Fruit fly (Drosophila melanogaster): ENCODE data around the gene Nt5a.
A peak's percentile ranks its signal among the peaks of the same experiment; 100 is the strongest.

Gene Nt5a

DNA sequence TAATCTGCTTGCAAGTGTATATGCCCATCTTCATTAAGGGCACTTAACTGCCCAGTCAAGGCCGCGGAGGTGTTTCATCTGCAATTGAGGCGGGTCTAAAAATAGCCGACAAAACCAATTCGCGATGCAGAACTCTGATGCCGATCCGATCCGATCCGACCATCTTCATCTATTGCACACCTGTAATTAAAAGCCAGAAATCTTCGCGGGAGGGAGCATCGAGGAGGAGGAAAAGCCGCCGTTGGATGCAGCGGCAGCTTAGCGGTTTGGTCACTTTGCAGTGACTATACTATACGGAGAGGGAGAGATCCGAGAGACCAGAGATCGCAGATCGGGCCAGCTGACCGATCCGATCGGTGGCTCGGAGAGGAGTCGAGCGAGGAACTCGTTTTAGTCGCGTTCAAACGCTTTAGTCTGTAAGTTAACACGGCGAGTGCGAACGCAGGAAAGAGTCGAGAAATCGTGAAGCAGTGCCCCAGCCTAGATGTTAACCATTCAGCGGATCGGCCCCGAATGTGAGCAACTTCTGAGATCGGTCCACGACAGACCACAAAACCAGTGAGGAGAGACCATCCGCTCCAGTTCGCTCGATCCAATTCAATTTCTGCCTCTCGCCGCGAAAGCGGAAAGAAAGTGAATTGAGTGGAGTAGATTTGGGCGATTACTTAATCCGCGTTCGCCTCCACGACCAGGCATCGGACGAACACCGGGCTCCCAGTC is 51.0 kb downstream of the Nt5a start, which contains the start of gene tfc (continued):
- TF ChIP-seq Deaf1 (tag; optimal IDR thresholded peaks at IDR 0.05) (peak; percentile 90), CG10543 (GFP tag; optimal IDR thresholded peaks at IDR 0.05) (peak; percentile 4), CG10147 (GFP tag; optimal IDR thresholded peaks at IDR 0.05) (no peak), luna (GFP tag; optimal IDR thresholded peaks at IDR 0.05) (no peak), CG13287 (GFP tag; IDR thresholded peaks at IDR 0.05; ENCODE audit: partially characterized antibody) (0 out of 2 replicates have a peak, but pooled peaks have one; percentile 20), chif (GFP tag; optimal IDR thresholded peaks at IDR 0.05) (no peak), Med (GFP tag) (peak; percentile 42), CG6272 (GFP tag; IDR thresholded peaks at IDR 0.05) (no peak), Oaz (GFP tag; IDR thresholded peaks at IDR 0.05) (no peak)
